Worm (Caenorhabditis elegans) whole organism, young adult: ENCODE results near the gene nlp-52.
A peak's percentile ranks its signal among the peaks of the same experiment; 100 is the strongest.

Source experiments
- B0035.1 ChIP-seq: sonication (generic microtip); optimal IDR thresholded peaks from 2 replicates; lab custom pipeline; 2016; ENCODE audit warnings: missing genetic modification characterization, mild to moderate bottlenecking, missing compliant biosample characterization, missing genotype, missing genetic modification reagents
- C06A6.2 ChIP-seq: fragments of 200-800 bp; sonication (Bioruptor generic); conservative IDR thresholded peaks from 2 replicates; pipeline ENCODE4 v1.3.6; 2022; ENCODE audit warnings: missing genetic modification characterization, missing compliant biosample characterization
- F37B4.10 ChIP-seq: fragments of 200-800 bp; sonication (Bioruptor generic); IDR thresholded peaks from 2 replicates; pipeline ENCODE4 v1.3.6; 2022; ENCODE audit warnings: missing genetic modification characterization, missing compliant biosample characterization
- F49E8.2 ChIP-seq: sonication (generic microtip); optimal IDR thresholded peaks from 3 replicates; lab custom pipeline; 2017; ENCODE audit warnings: missing genetic modification characterization, mild to moderate bottlenecking, missing compliant biosample characterization, antibody characterized with exemption, moderate library complexity; ENCODE audit not compliant: insufficient read depth
- F52B5.7 ChIP-seq: sonication (generic microtip); optimal IDR thresholded peaks from 2 replicates; lab custom pipeline; 2016; ENCODE audit warnings: mild to moderate bottlenecking, missing genetic modification characterization, missing compliant biosample characterization
- F57C9.4 ChIP-seq: sonication (generic microtip); optimal IDR thresholded peaks from 2 replicates; lab custom pipeline; 2017; ENCODE audit warnings: mild to moderate bottlenecking, missing genetic modification characterization, missing compliant biosample characterization
- K11D2.4 ChIP-seq: fragments of 200-800 bp; sonication (Bioruptor generic); IDR thresholded peaks from 2 replicates; pipeline ENCODE4 v1.3.6; 2022; ENCODE audit warnings: missing genetic modification reagents, missing genetic modification characterization, missing compliant biosample characterization
- T07F8.4 ChIP-seq: sonication (generic microtip); optimal IDR thresholded peaks from 2 replicates; lab custom pipeline; 2016; ENCODE audit warnings: mild to moderate bottlenecking, missing genetic modification characterization, moderate library complexity, missing compliant biosample characterization
- Y53G8AR.9 ChIP-seq: fragments of 200-800 bp; sonication (Bioruptor generic); conservative IDR thresholded peaks from 2 replicates; pipeline ENCODE4 v1.3.6; 2022; ENCODE audit warnings: missing genetic modification reagents, missing genetic modification characterization, missing compliant biosample characterization
- ZK185.1 ChIP-seq: sonication (generic microtip); optimal IDR thresholded peaks from 2 replicates; lab custom pipeline; 2016; ENCODE audit warnings: mild to moderate bottlenecking, missing genetic modification characterization, missing compliant biosample characterization; ENCODE audit not compliant: poor library complexity, severe bottlenecking
- akir-1 ChIP-seq: fragments of 200-800 bp; sonication (Bioruptor generic); optimal IDR thresholded peaks from 2 replicates; lab custom pipeline; 2018; ENCODE audit warnings: mild to moderate bottlenecking, missing genetic modification characterization, moderate library complexity, missing compliant biosample characterization
- ama-1 ChIP-seq, 3 experiments: fragments of 150-350 bp in 1 of 3; sonication (generic microtip) in 2 of 3; optimal IDR thresholded peaks; 2 replicates each; lab custom pipeline; 2014 to 2018; ENCODE audit warnings: missing biosample characterization in 2 of 3, missing genetic modification characterization in 2 of 3, missing genetic modification reagents in 2 of 3
- aptf-3 ChIP-seq: fragments of 200-800 bp; sonication (Bioruptor generic); IDR thresholded peaks from 2 replicates; pipeline ENCODE4 v1.3.6; 2022; ENCODE audit warnings: missing genetic modification characterization, missing compliant biosample characterization
- cebp-1 ChIP-seq, 2 experiments: fragments of 200-800 bp in 1 of 2; sonication (Bioruptor generic) in 1 of 2; sonication (generic microtip) in 1 of 2; IDR thresholded peaks in 1 of 2; optimal IDR thresholded peaks in 1 of 2; 2 replicates each; pipeline versions ENCODE4 v1.3.6 to Lab custom; 2017 to 2022; ENCODE audit warnings: missing compliant biosample characterization in 2 of 2, missing genetic modification characterization in 2 of 2, mild to moderate bottlenecking in 1 of 2, missing genetic modification reagents in 1 of 2, moderate library complexity in 1 of 2
- ceh-27 ChIP-seq: fragments of 200-800 bp; sonication (Bioruptor generic); optimal IDR thresholded peaks from 2 replicates; lab custom pipeline; 2018; ENCODE audit warnings: mild to moderate bottlenecking, missing genetic modification characterization, moderate library complexity, missing compliant biosample characterization
- ceh-79 ChIP-seq: sonication (generic microtip); optimal IDR thresholded peaks from 2 replicates; lab custom pipeline; 2017; ENCODE audit warnings: mild to moderate bottlenecking, missing genetic modification characterization, missing compliant biosample characterization
- chd-7 ChIP-seq: sonication (generic microtip); optimal IDR thresholded peaks from 2 replicates; lab custom pipeline; 2016; ENCODE audit warnings: mild to moderate bottlenecking, missing genetic modification characterization, moderate library complexity, missing compliant biosample characterization
- die-1 ChIP-seq: sonication (generic microtip); optimal IDR thresholded peaks from 2 replicates; lab custom pipeline; 2016; ENCODE audit warnings: missing genotype, mild to moderate bottlenecking, missing genetic modification characterization, missing compliant biosample characterization
- dox-1 ChIP-seq: fragments of 200-800 bp; sonication (Bioruptor generic); IDR thresholded peaks from 2 replicates; pipeline ENCODE4 v1.3.6; 2022; ENCODE audit warnings: missing genetic modification reagents, missing genetic modification characterization, missing compliant biosample characterization
- efl-1 ChIP-seq: fragments of 150-350 bp; optimal IDR thresholded peaks from 2 replicates; lab custom pipeline; 2014; ENCODE audit warnings: missing biosample characterization, missing genetic modification reagents, missing genetic modification characterization
- egl-18 ChIP-seq: fragments of 200-800 bp; sonication (Bioruptor generic); IDR thresholded peaks from 2 replicates; pipeline ENCODE4 v1.3.6; 2022; ENCODE audit warnings: missing genetic modification reagents, missing genetic modification characterization, missing compliant biosample characterization
- fkh-3 ChIP-seq: sonication (generic microtip); optimal IDR thresholded peaks from 2 replicates; lab custom pipeline; 2016; ENCODE audit warnings: mild to moderate bottlenecking, missing genetic modification characterization, missing compliant biosample characterization
- hlh-12 ChIP-seq: sonication (generic microtip); optimal IDR thresholded peaks from 2 replicates; lab custom pipeline; 2016; ENCODE audit warnings: missing genetic modification characterization, missing compliant biosample characterization
- hlh-26 ChIP-seq: fragments of 200-800 bp; sonication (Bioruptor generic); conservative IDR thresholded peaks from 2 replicates; pipeline ENCODE4 v1.3.6; 2022; ENCODE audit warnings: missing genetic modification reagents, missing genetic modification characterization, missing compliant biosample characterization
- hsf-1 ChIP-seq: fragments of 200-800 bp; sonication (Bioruptor generic); IDR thresholded peaks from 2 replicates; pipeline ENCODE4 v1.3.6; 2022; ENCODE audit warnings: missing genetic modification reagents, missing genetic modification characterization, missing compliant biosample characterization
- lag-1 ChIP-seq: fragments of 200-800 bp; sonication (Bioruptor generic); IDR thresholded peaks from 2 replicates; pipeline ENCODE4 v1.3.6; 2022; ENCODE audit warnings: missing genetic modification reagents, missing genetic modification characterization, missing compliant biosample characterization
- let-526 ChIP-seq: fragments of 200-800 bp; sonication (Bioruptor generic); IDR thresholded peaks from 2 replicates; pipeline ENCODE4 v1.3.6; 2022; ENCODE audit warnings: missing genetic modification reagents, missing genetic modification characterization, missing compliant biosample characterization
- madf-10 ChIP-seq: sonication (generic microtip); optimal IDR thresholded peaks from 2 replicates; lab custom pipeline; 2016; ENCODE audit warnings: mild to moderate bottlenecking, missing genetic modification characterization, missing compliant biosample characterization
- madf-3 ChIP-seq: fragments of 200-800 bp; sonication (Bioruptor generic); IDR thresholded peaks from 2 replicates; pipeline ENCODE4 v1.3.6; 2022; ENCODE audit warnings: missing genetic modification reagents, missing genetic modification characterization, missing compliant biosample characterization
- mel-28 ChIP-seq: sonication (generic microtip); optimal IDR thresholded peaks from 2 replicates; lab custom pipeline; 2016; ENCODE audit warnings: borderline replicate concordance, mild to moderate bottlenecking, missing genetic modification characterization, missing compliant biosample characterization
- nfya-1 ChIP-seq: sonication (generic microtip); optimal IDR thresholded peaks from 2 replicates; lab custom pipeline; 2017; ENCODE audit warnings: antibody characterized with exemption, missing compliant biosample characterization, missing genetic modification characterization, borderline replicate concordance; ENCODE audit not compliant: insufficient read depth
- nfyb-1 ChIP-seq: fragments of 200-800 bp; sonication (Bioruptor generic); IDR thresholded peaks from 2 replicates; pipeline ENCODE4 v1.3.6; 2022; ENCODE audit warnings: missing genetic modification reagents, missing genetic modification characterization, missing compliant biosample characterization
- nhr-80 ChIP-seq: sonication (generic microtip); optimal IDR thresholded peaks from 2 replicates; lab custom pipeline; 2016; ENCODE audit warnings: missing genetic modification characterization, missing compliant biosample characterization
- rcor-1 ChIP-seq: fragments of 200-800 bp; sonication (Bioruptor generic); IDR thresholded peaks from 2 replicates; pipeline ENCODE4 v1.3.6; 2022; ENCODE audit warnings: missing genetic modification reagents, missing genetic modification characterization, missing compliant biosample characterization
- rec-8 ChIP-seq, 2 experiments: sonication (generic microtip); optimal IDR thresholded peaks; 2 replicates each; lab custom pipeline; 2016; ENCODE audit warnings: mild to moderate bottlenecking in 2 of 2, missing genetic modification characterization in 2 of 2, missing genetic modification reagents in 2 of 2, missing genotype in 2 of 2, missing biosample characterization in 1 of 2, missing compliant biosample characterization in 1 of 2, moderate library complexity in 1 of 2
- sea-2 ChIP-seq: fragments of 200-800 bp; sonication (Bioruptor generic); IDR thresholded peaks from 2 replicates; pipeline ENCODE4 v1.3.6; 2022; ENCODE audit warnings: missing genetic modification characterization, missing compliant biosample characterization
- snpc-1.1 ChIP-seq: sonication (generic microtip); optimal IDR thresholded peaks from 2 replicates; lab custom pipeline; 2017; ENCODE audit warnings: missing genetic modification characterization, mild to moderate bottlenecking, missing compliant biosample characterization, antibody characterized with exemption, moderate library complexity, missing genotype, missing genetic modification reagents; ENCODE audit not compliant: insufficient read depth
- snpc-1.3 ChIP-seq: sonication (generic microtip); optimal IDR thresholded peaks from 2 replicates; lab custom pipeline; 2017; ENCODE audit warnings: missing genetic modification characterization, mild to moderate bottlenecking, missing compliant biosample characterization, antibody characterized with exemption, moderate library complexity, missing genotype, missing genetic modification reagents; ENCODE audit not compliant: insufficient read depth
- snpc-4 ChIP-seq, 5 experiments: fragments of 150-350 bp in 1 of 5; sonication (generic microtip) in 4 of 5; optimal IDR thresholded peaks; 2 replicates each; lab custom pipeline; 2014 to 2018; ENCODE audit warnings: missing genetic modification characterization in 5 of 5, missing biosample characterization in 3 of 5, antibody characterized with exemption in 2 of 5, mild to moderate bottlenecking in 2 of 5, missing compliant biosample characterization in 2 of 5, missing genotype in 2 of 5, moderate library complexity in 2 of 5, missing genetic modification reagents in 1 of 5
- tbp1 ChIP-seq: fragments of 200-800 bp; sonication (Bioruptor generic); optimal IDR thresholded peaks from 2 replicates; lab custom pipeline; 2018; ENCODE audit warnings: mild to moderate bottlenecking, missing genetic modification characterization, missing compliant biosample characterization
- xnd-1 ChIP-seq: sonication (generic microtip); optimal IDR thresholded peaks from 2 replicates; lab custom pipeline; 2016; ENCODE audit warnings: missing genotype, missing genetic modification reagents, missing genetic modification characterization, missing compliant biosample characterization
- ztf-18 ChIP-seq: sonication (generic microtip); optimal IDR thresholded peaks from 2 replicates; lab custom pipeline; 2016; ENCODE audit warnings: missing genotype, mild to moderate bottlenecking, missing genetic modification characterization, missing compliant biosample characterization
- ztf-22 ChIP-seq: fragments of 200-800 bp; sonication (Bioruptor generic); optimal IDR thresholded peaks from 2 replicates; lab custom pipeline; 2018; ENCODE audit warnings: mild to moderate bottlenecking, missing genetic modification characterization, moderate library complexity, missing compliant biosample characterization
- ztf-26 ChIP-seq: sonication (generic microtip); optimal IDR thresholded peaks from 2 replicates; lab custom pipeline; 2017; ENCODE audit warnings: missing genetic modification characterization, missing compliant biosample characterization
- ztf-3 ChIP-seq: fragments of 200-800 bp; sonication (Bioruptor generic); optimal IDR thresholded peaks from 2 replicates; lab custom pipeline; 2018; ENCODE audit warnings: mild to moderate bottlenecking, missing genetic modification characterization, missing compliant biosample characterization
- ztf-6 ChIP-seq: fragments of 200-800 bp; sonication (Bioruptor generic); IDR thresholded peaks from 2 replicates; pipeline ENCODE4 v1.3.6; 2022; ENCODE audit warnings: missing genetic modification reagents, missing genetic modification characterization, missing compliant biosample characterization

Gene nlp-52

ce11 chrIII:783254-783753 lies 21.7 kb downstream of the nlp-52 start, which contains the start of the genes dagl-2 and ppm-1.G (continued):
- no peak for TF ChIP-seq nfya-1
- peak; percentile 69 for TF ChIP-seq dox-1 (GFP tag; lab: Robert Waterston, UW)
- no peak for TF ChIP-seq lag-1 (GFP tag; lab: Robert Waterston, UW)
- TF ChIP-seq akir-1 (GFP tag; lab: Kevin White, UChicago): no peak
- no peak for TF ChIP-seq ztf-3 (GFP tag; lab: Kevin White, UChicago)
- TF ChIP-seq ceh-27 (GFP tag; lab: Kevin White, UChicago): peak; percentile 68
- 0 out of 2 replicates have a peak, but pooled peaks have one; percentile 23 for TF ChIP-seq K11D2.4
- TF ChIP-seq rec-8 (tag; optimal IDR thresholded peaks at IDR 0.05; lab: Kevin White, UChicago): peak in 1 of 2 experiments; percentile 3
- no peak for TF ChIP-seq ceh-79 (tag; lab: Kevin White, UChicago)
- no peak for TF ChIP-seq madf-3
- no peak for TF ChIP-seq nfyb-1 (GFP tag; lab: Robert Waterston, UW)
- TF ChIP-seq let-526 (GFP tag; lab: Robert Waterston, UW): no peak
- TF ChIP-seq cebp-1 (GFP tag; IDR thresholded peaks at IDR 0.05; lab: Robert Waterston, UW): peak; percentile 97
- TF ChIP-seq cebp-1 (tag; optimal IDR thresholded peaks at IDR 0.05; lab: Kevin White, UChicago): peak; percentile 99
- no peak for TF ChIP-seq F57C9.4 (tag; lab: Kevin White, UChicago)
- peak; percentile 38 for TF ChIP-seq ZK185.1 (tag; lab: Kevin White, UChicago)
- no peak for TF ChIP-seq snpc-4 (GFP tag; optimal IDR thresholded peaks at IDR 0.05; lab: Kevin White, UChicago)
- TF ChIP-seq snpc-4 (tag; optimal IDR thresholded peaks at IDR 0.05; lab: Kevin White, UChicago): peak in 1 of 4 experiments; percentile 23
- TF ChIP-seq ztf-26 (tag; lab: Kevin White, UChicago): no peak
- no peak for TF ChIP-seq hsf-1 (GFP tag; lab: Robert Waterston, UW)
- TF ChIP-seq nhr-80 (tag; lab: Kevin White, UChicago): peak; percentile 28
- no peak for TF ChIP-seq fkh-3 (tag; lab: Kevin White, UChicago)
- no peak for TF ChIP-seq tbp1
- no peak for TF ChIP-seq xnd-1 (tag; lab: Kevin White, UChicago)
- no peak for TF ChIP-seq C06A6.2 (GFP tag; lab: Robert Waterston, UW)
- peak; percentile 44 for TF ChIP-seq ztf-18 (tag; lab: Kevin White, UChicago)
- TF ChIP-seq F37B4.10: no peak
- no peak for TF ChIP-seq die-1 (tag; lab: Kevin White, UChicago)
- peak; percentile 22 for TF ChIP-seq madf-10 (tag; lab: Kevin White, UChicago)
- no peak for TF ChIP-seq B0035.1 (tag; lab: Kevin White, UChicago)
- TF ChIP-seq ztf-22 (GFP tag; lab: Kevin White, UChicago): no peak
- TF ChIP-seq ama-1 (optimal IDR thresholded peaks at IDR 0.05; lab: Kevin White, UChicago): no peak
- TF ChIP-seq ama-1 (GFP tag; optimal IDR thresholded peaks at IDR 0.05; lab: Kevin White, UChicago): no peak
- TF ChIP-seq chd-7 (tag; lab: Kevin White, UChicago): no peak
- TF ChIP-seq snpc-1.1 (tag; lab: Kevin White, UChicago): no peak
- no peak for TF ChIP-seq F52B5.7 (tag; lab: Kevin White, UChicago)
- TF ChIP-seq F49E8.2 (tag; lab: Kevin White, UChicago): no peak
- no peak for TF ChIP-seq Y53G8AR.9 (GFP tag; lab: Robert Waterston, UW)
- TF ChIP-seq mel-28 (tag; lab: Kevin White, UChicago): peak; percentile 28
- TF ChIP-seq ztf-6: no peak
- TF ChIP-seq rcor-1: no peak
- no peak for TF ChIP-seq T07F8.4 (tag; lab: Kevin White, UChicago)
- no peak for TF ChIP-seq aptf-3
- peak; percentile 6 for TF ChIP-seq snpc-1.3 (tag; lab: Kevin White, UChicago)
- no peak for TF ChIP-seq sea-2
- no peak for TF ChIP-seq hlh-12 (tag; lab: Kevin White, UChicago)
- TF ChIP-seq efl-1: no peak
- TF ChIP-seq hlh-26 (GFP tag; lab: Robert Waterston, UW): no peak
- TF ChIP-seq egl-18: no peak
